Worm (Caenorhabditis elegans) whole organism, L4 larva: ENCODE data around the gene dhs-12.

Experiments
- F10B5.3 ChIP-seq: sonication (generic microtip); optimal IDR thresholded peaks from 2 replicates; lab custom pipeline; 2016; ENCODE audit warnings: mild to moderate bottlenecking, missing genetic modification characterization, missing compliant biosample characterization
- F37D6.2 ChIP-seq: sonication (generic microtip); optimal IDR thresholded peaks from 2 replicates; lab custom pipeline; 2016; ENCODE audit warnings: mild to moderate bottlenecking, missing genetic modification characterization, missing compliant biosample characterization
- R02D3.7 ChIP-seq: fragments of 150-350 bp; sonication (generic microtip); optimal IDR thresholded peaks from 3 replicates; lab custom pipeline; 2014; ENCODE audit warnings: missing biosample characterization, missing genetic modification characterization
- T26A8.4 ChIP-seq: fragments of 200-800 bp; sonication (Bioruptor generic); IDR thresholded peaks from 2 replicates; pipeline ENCODE4 v1.3.6; 2022; ENCODE audit warnings: missing genetic modification characterization, missing compliant biosample characterization
- Y48G9A.11 ChIP-seq: fragments of 200-800 bp; sonication (Bioruptor generic); IDR thresholded peaks from 2 replicates; pipeline ENCODE4 v1.3.6; 2022; ENCODE audit warnings: missing genetic modification reagents, missing genetic modification characterization, missing compliant biosample characterization
- ZK546.5 ChIP-seq, 2 experiments: sonication (generic microtip); optimal IDR thresholded peaks; 2 replicates each; lab custom pipeline; 2017; ENCODE audit warnings: missing biosample characterization in 2 of 2, missing genetic modification characterization in 2 of 2
- attf-4 ChIP-seq: sonication (generic microtip); optimal IDR thresholded peaks from 3 replicates; lab custom pipeline; 2017; ENCODE audit warnings: missing biosample characterization, missing genetic modification characterization
- ceh-28 ChIP-seq: fragments of 150-350 bp; optimal IDR thresholded peaks from 2 replicates; lab custom pipeline; 2014; ENCODE audit warnings: missing biosample characterization, missing genetic modification reagents, missing genetic modification characterization
- ceh-82 ChIP-seq: sonication (generic microtip); optimal IDR thresholded peaks from 2 replicates; lab custom pipeline; 2017; ENCODE audit warnings: missing biosample characterization, missing genetic modification characterization
- ces-1 ChIP-seq: fragments of 150-350 bp; sonication (generic microtip); optimal IDR thresholded peaks from 4 replicates; lab custom pipeline; 2014; ENCODE audit warnings: missing biosample characterization, missing genetic modification reagents, missing genetic modification characterization
- dmd-6 ChIP-seq: fragments of 200-800 bp; sonication (Bioruptor generic); IDR thresholded peaks from 2 replicates; pipeline ENCODE4 v1.3.6; 2022; ENCODE audit warnings: missing genetic modification reagents, missing genetic modification characterization, missing compliant biosample characterization
- dmd-9 ChIP-seq: fragments of 200-800 bp; sonication (Bioruptor generic); IDR thresholded peaks from 2 replicates; pipeline ENCODE4 v1.3.6; 2022; ENCODE audit warnings: missing genetic modification reagents, missing genetic modification characterization, missing compliant biosample characterization
- fkh-10 ChIP-seq: fragments of 150-350 bp; optimal IDR thresholded peaks from 2 replicates; lab custom pipeline; 2014; ENCODE audit warnings: missing biosample characterization, missing genetic modification reagents, missing genetic modification characterization
- hif-1 ChIP-seq, 2 experiments: sonication (generic microtip); optimal IDR thresholded peaks; 2 replicates each; lab custom pipeline; 2016 to 2017; ENCODE audit warnings: missing compliant biosample characterization in 2 of 2, missing genetic modification characterization in 2 of 2, missing genetic modification reagents in 2 of 2, missing genotype in 2 of 2, mild to moderate bottlenecking in 1 of 2
- hlh-11 ChIP-seq: fragments of 200-800 bp; sonication (Bioruptor generic); optimal IDR thresholded peaks from 2 replicates; lab custom pipeline; 2018; ENCODE audit warnings: mild to moderate bottlenecking, missing genetic modification characterization, missing compliant biosample characterization
- hlh-30 ChIP-seq: sonication (generic microtip); optimal IDR thresholded peaks from 2 replicates; lab custom pipeline; 2017; ENCODE audit warnings: antibody characterized with exemption, mild to moderate bottlenecking, missing genetic modification characterization, missing compliant biosample characterization; ENCODE audit not compliant: insufficient read depth
- hmg-1.1 ChIP-seq: fragments of 200-800 bp; sonication (Bioruptor generic); IDR thresholded peaks from 2 replicates; pipeline ENCODE4 v1.3.6; 2022; ENCODE audit warnings: missing genetic modification reagents, missing genetic modification characterization, missing compliant biosample characterization
- lsy-2 ChIP-seq, 2 experiments: fragments of 150-350 bp in 1 of 2; sonication (generic microtip) in 1 of 2; optimal IDR thresholded peaks; 2 replicates each; lab custom pipeline; 2014 to 2017; ENCODE audit warnings: missing biosample characterization in 2 of 2, missing genetic modification characterization in 2 of 2
- madf-5 ChIP-seq, 2 experiments: fragments of 200-800 bp; sonication (Bioruptor generic); IDR thresholded peaks; 2 replicates each; pipeline ENCODE4 v1.3.6; 2022; ENCODE audit warnings: missing compliant biosample characterization in 2 of 2, missing genetic modification characterization in 2 of 2
- mdl-1 ChIP-seq, 2 experiments: fragments of 150-350 bp in 1 of 2; sonication (generic microtip) in 1 of 2; optimal IDR thresholded peaks; 2 replicates each; lab custom pipeline; 2014 to 2017; ENCODE audit warnings: missing biosample characterization in 2 of 2, missing genetic modification characterization in 2 of 2
- mep-1 ChIP-seq: fragments of 150-350 bp; sonication (generic microtip); optimal IDR thresholded peaks from 3 replicates; lab custom pipeline; 2014; ENCODE audit warnings: missing biosample characterization, missing genetic modification characterization
- mes-2 ChIP-seq: sonication (generic microtip); optimal IDR thresholded peaks from 2 replicates; lab custom pipeline; 2016; ENCODE audit warnings: missing genotype, mild to moderate bottlenecking, missing genetic modification characterization, missing compliant biosample characterization; ENCODE audit not compliant: poor library complexity, severe bottlenecking
- nhr-11 ChIP-seq: fragments of 150-350 bp; optimal IDR thresholded peaks from 2 replicates; lab custom pipeline; 2014; ENCODE audit warnings: missing biosample characterization, missing genetic modification characterization
- nhr-237 ChIP-seq: sonication (generic microtip); optimal IDR thresholded peaks from 2 replicates; lab custom pipeline; 2017; ENCODE audit warnings: missing biosample characterization, missing genetic modification characterization
- nhr-41 ChIP-seq: fragments of 200-800 bp; sonication (Bioruptor generic); IDR thresholded peaks from 2 replicates; pipeline ENCODE4 v1.3.6; 2022; ENCODE audit warnings: missing genetic modification reagents, missing genetic modification characterization, missing compliant biosample characterization
- nhr-48 ChIP-seq: sonication (generic microtip); optimal IDR thresholded peaks from 2 replicates; lab custom pipeline; 2016; ENCODE audit warnings: mild to moderate bottlenecking, missing genetic modification characterization, missing compliant biosample characterization
- saeg-2 ChIP-seq: fragments of 200-800 bp; sonication (Bioruptor generic); IDR thresholded peaks from 2 replicates; pipeline ENCODE4 v1.3.6; 2022; ENCODE audit warnings: missing genetic modification reagents, missing genetic modification characterization, missing compliant biosample characterization
- sdz-12 ChIP-seq: fragments of 200-800 bp; sonication (Bioruptor generic); optimal IDR thresholded peaks from 2 replicates; lab custom pipeline; 2018; ENCODE audit warnings: mild to moderate bottlenecking, missing genetic modification characterization, missing compliant biosample characterization
- skn-1 ChIP-seq: fragments of 150-350 bp; optimal IDR thresholded peaks from 2 replicates; lab custom pipeline; 2014; ENCODE audit warnings: missing biosample characterization, missing genetic modification characterization
- snpc-1.2 ChIP-seq: fragments of 200-800 bp; sonication (Bioruptor generic); IDR thresholded peaks from 2 replicates; pipeline ENCODE4 v1.3.6; 2022; ENCODE audit warnings: missing genetic modification reagents, missing genetic modification characterization, missing compliant biosample characterization
- unc-130 ChIP-seq: sonication (generic microtip); optimal IDR thresholded peaks from 2 replicates; lab custom pipeline; 2016; ENCODE audit warnings: missing genetic modification reagents, missing genetic modification characterization, missing compliant biosample characterization
- unc-62 ChIP-seq, 3 experiments: fragments of 150-350 bp in 1 of 3; sonication (generic microtip); optimal IDR thresholded peaks in 2 of 3; peaks in 1 of 3; 1 replicate in 1 of 3; 2 replicates in 2 of 3; lab custom pipeline; 2014 to 2017; ENCODE audit warnings: missing biosample characterization in 3 of 3, missing genetic modification characterization in 3 of 3, missing genetic modification reagents in 3 of 3, missing genotype in 1 of 3
- vab-7 ChIP-seq: fragments of 200-800 bp; sonication (Bioruptor generic); IDR thresholded peaks from 2 replicates; pipeline ENCODE4 v1.3.6; 2022; ENCODE audit warnings: missing genetic modification reagents, missing genetic modification characterization, missing compliant biosample characterization
- zfp-2 ChIP-seq: sonication (generic microtip); optimal IDR thresholded peaks from 2 replicates; lab custom pipeline; 2016; ENCODE audit warnings: mild to moderate bottlenecking, missing genetic modification characterization, missing compliant biosample characterization
- zfp-3 ChIP-seq: fragments of 200-800 bp; sonication (Bioruptor generic); conservative IDR thresholded peaks from 2 replicates; pipeline ENCODE4 v1.3.6; 2022; ENCODE audit warnings: missing genetic modification reagents, missing genetic modification characterization, missing compliant biosample characterization

Gene dhs-12

ce11 chrIV:10151439-10151997 lies 9.3 kb downstream of the dhs-12 start, which contains the start of gene copg-1 (continued):
- TF ChIP-seq ceh-82 (tag; lab: Kevin White, UChicago), result no peak
- no peak for TF ChIP-seq attf-4
- TF ChIP-seq skn-1 (tag; lab: Kevin White, UChicago), result no peak
- TF ChIP-seq R02D3.7 (tag; lab: Kevin White, UChicago), result no peak
- TF ChIP-seq zfp-2 (tag; lab: Kevin White, UChicago), result no peak
- TF ChIP-seq nhr-48, result no peak
- TF ChIP-seq mdl-1 (tag; optimal IDR thresholded peaks at IDR 0.05; lab: Kevin White, UChicago), result peak in 1 of 2 experiments; percentile 9
- no peak for TF ChIP-seq hmg-1.1
- no peak for TF ChIP-seq dmd-9
- TF ChIP-seq fkh-10 (GFP tag; lab: Kevin White, UChicago), result peak; percentile 13
- TF ChIP-seq nhr-237 (tag; lab: Kevin White, UChicago), result no peak
- no peak for TF ChIP-seq unc-130 (GFP tag; lab: Kevin White, UChicago)
- no peak for TF ChIP-seq Y48G9A.11 (GFP tag; lab: Robert Waterston, UW)
- no peak for TF ChIP-seq T26A8.4
- TF ChIP-seq ceh-28 (tag; lab: Kevin White, UChicago), result no peak
- no peak for TF ChIP-seq F10B5.3 (tag; lab: Kevin White, UChicago)
- no peak for TF ChIP-seq nhr-41 (GFP tag; lab: Robert Waterston, UW)
- TF ChIP-seq hif-1 (tag; optimal IDR thresholded peaks at IDR 0.05; lab: Kevin White, UChicago), result no peak
- TF ChIP-seq mep-1 (tag; lab: Kevin White, UChicago), result peak; percentile 42
- TF ChIP-seq zfp-3 (GFP tag; lab: Robert Waterston, UW), result no peak
- peak; percentile 24 for TF ChIP-seq hlh-11 (tag; lab: Kevin White, UChicago)
- TF ChIP-seq ces-1, result peak; percentile 55
- no peak for TF ChIP-seq F37D6.2 (tag; lab: Kevin White, UChicago)

- TF ChIP-seq sdz-12, result no peak
- no peak for TF ChIP-seq nhr-11 (tag; lab: Kevin White, UChicago)
- no peak for TF ChIP-seq madf-5 (GFP tag; IDR thresholded peaks at IDR 0.05; lab: Robert Waterston, UW)
- no peak for TF ChIP-seq dmd-6 (GFP tag; lab: Robert Waterston, UW)
- TF ChIP-seq mes-2, result no peak
- TF ChIP-seq unc-62 (GFP tag; optimal IDR thresholded peaks at IDR 0.05 in 1 of 2; lab: Kevin White, UChicago), result peak in 1 of 2 experiments; percentile 95
- TF ChIP-seq unc-62 (tag; optimal IDR thresholded peaks at IDR 0.05; lab: Kevin White, UChicago), result no peak
- TF ChIP-seq vab-7 (GFP tag; lab: Robert Waterston, UW), result no peak
- TF ChIP-seq, all 104 proteins: peak for 1
These were observed 11.2 kb downstream of the dhs-12 start for ce11 chrIV:10153479-10153878.

- TF ChIP-seq hlh-30 (peak; percentile 10), saeg-2 (GFP tag; lab: Robert Waterston, UW) (no peak), lsy-2 (tag; optimal IDR thresholded peaks at IDR 0.05; lab: Kevin White, UChicago) (no peak), unc-130 (GFP tag; lab: Kevin White, UChicago) (no peak)
These were observed 13.2 kb downstream of the dhs-12 start, which contains the start of gene ttr-54 for ce11 chrIV:10155475-10155874. ttr-54 (plus strand) TSS chrIV:10155775.

- TF ChIP-seq snpc-1.2 (GFP tag; lab: Robert Waterston, UW) (peak; percentile 63; the same call in 1 of the 2 replicates), ZK546.5 (tag; optimal IDR thresholded peaks at IDR 0.05; lab: Kevin White, UChicago) (no peak)
These were observed 14.8 kb downstream of the dhs-12 start for ce11 chrIV:10157034-10157433.
